Worm (Caenorhabditis elegans): ENCODE measurements around the gene cutl-22.
A peak's percentile ranks its signal among the peaks of the same experiment; 100 is the strongest.

Gene cutl-22

DNA sequence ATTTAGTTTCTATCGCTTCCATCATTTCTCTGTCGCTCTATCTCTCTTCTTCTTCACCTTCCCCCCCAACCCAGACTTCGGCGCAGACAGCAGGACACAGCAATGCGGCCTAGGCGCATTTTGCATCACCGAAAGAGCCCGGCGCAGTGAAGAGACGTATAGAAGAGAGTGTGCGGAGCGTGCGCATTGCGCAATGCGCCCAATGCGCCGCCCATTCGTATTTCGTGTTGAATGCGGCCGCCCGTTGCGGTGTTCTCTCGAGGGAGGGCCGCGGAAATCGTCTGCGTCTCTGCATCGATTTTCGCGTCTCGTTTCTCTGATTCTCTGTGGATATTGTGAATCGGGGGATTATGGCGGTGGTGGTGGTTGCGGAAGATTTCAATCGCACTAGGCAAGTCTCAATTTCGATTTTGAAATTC is 9.8 kb downstream of the cutl-22 start:
- peak; percentile 63 for TF ChIP-seq W03F9.2 (tag; optimal IDR thresholded peaks at IDR 0.05)
- TF ChIP-seq him-1 (tag; optimal IDR thresholded peaks at IDR 0.05) = peak; percentile 99
- TF ChIP-seq dao-5 (tag; optimal IDR thresholded peaks at IDR 0.05) = peak; percentile 87

DNA sequence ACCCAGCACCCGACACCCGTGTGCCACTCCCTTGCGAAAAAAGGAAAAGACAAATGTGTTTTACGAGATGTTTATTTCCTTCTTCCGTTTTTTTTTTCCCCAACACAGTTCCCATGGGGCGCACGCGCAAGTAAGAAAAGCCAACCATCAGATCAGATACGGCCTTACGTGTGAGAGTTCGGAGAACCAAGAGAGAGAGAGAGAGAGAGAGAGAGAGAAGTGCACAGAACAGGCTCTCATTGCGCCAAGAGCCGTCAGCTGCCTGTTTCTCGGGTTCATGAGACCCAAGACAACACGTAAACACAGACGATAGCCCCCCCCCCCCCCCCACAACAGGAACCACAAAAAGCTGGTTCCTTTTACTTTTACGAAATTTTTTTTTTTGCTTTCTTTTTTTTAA is 10.3 kb downstream of the cutl-22 start:
- TF ChIP-seq dao-5 (tag; optimal IDR thresholded peaks at IDR 0.05) (no peak), W03F9.2 (tag; optimal IDR thresholded peaks at IDR 0.05) (no peak), him-1 (tag; optimal IDR thresholded peaks at IDR 0.05) (no peak)

ce11 chrV:1152736-1153135 is 11.2 kb downstream of the cutl-22 start:
- TF ChIP-seq him-1 (tag; optimal IDR thresholded peaks at IDR 0.05) = no peak
- no peak for TF ChIP-seq W03F9.2 (tag; optimal IDR thresholded peaks at IDR 0.05)
- no peak for TF ChIP-seq dao-5 (tag; optimal IDR thresholded peaks at IDR 0.05)

- TF ChIP-seq W03F9.2 (tag; optimal IDR thresholded peaks at IDR 0.05) = no peak
- TF ChIP-seq him-1 (tag; optimal IDR thresholded peaks at IDR 0.05) = no peak
- no peak for TF ChIP-seq dao-5 (tag; optimal IDR thresholded peaks at IDR 0.05)
These were observed 11.9 kb downstream of the cutl-22 start for ce11 chrV:1153387-1153786.

- peak; percentile 54 for TF ChIP-seq him-1 (tag; optimal IDR thresholded peaks at IDR 0.05)
- no peak for TF ChIP-seq dao-5 (tag; optimal IDR thresholded peaks at IDR 0.05)
These were observed 12.4 kb downstream of the cutl-22 start for ce11 chrV:1153925-1154324.

DNA sequence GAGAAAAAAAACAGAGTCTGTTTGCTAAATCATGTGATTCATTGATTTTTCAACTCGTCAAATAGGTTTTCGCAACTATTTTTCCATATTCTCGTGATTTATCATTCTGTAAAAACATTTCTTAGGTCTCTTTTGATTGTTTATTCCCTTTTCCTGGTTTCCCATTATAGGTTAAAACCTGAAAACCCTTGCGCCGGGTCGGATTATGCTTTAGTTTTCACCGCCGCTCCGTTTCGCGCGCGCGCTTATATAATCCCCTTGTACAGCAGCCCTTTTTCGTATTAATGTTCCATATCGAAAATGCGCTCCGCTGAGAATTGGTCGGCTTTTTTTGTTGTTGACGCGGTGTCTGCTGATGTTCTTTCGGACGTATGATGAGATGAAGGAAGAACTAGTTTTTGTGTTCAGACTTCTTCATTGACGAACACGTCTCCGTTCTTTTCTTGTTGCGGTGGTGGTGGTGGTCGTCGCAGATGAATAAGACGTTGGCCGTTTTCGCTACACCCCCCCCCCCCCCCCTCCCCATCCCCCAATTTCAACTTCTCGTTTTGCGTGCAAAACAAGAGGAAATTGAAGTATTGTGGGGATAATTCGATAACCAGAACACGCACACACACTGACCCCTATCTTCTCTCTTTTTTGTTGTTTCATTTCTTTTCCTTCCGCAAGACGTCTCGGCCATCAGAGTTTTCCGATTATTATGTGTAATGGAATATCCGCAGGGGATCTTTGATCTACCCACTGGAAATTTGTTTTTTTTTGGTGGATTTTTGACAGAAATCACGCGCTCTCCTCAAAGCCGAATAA is 13.1 kb downstream of the cutl-22 start:
- TF ChIP-seq W03F9.2 (tag; optimal IDR thresholded peaks at IDR 0.05) = no peak
- TF ChIP-seq him-1 (tag; optimal IDR thresholded peaks at IDR 0.05) = no peak
- TF ChIP-seq dao-5 (tag; optimal IDR thresholded peaks at IDR 0.05) = no peak

ce11 chrV:1155914-1156313 is 14.4 kb downstream of the cutl-22 start, which contains the start of gene cmd-1:
Gene cmd-1, plus strand, starts transcription at chrV:1156271.
- TF ChIP-seq him-1 (tag; optimal IDR thresholded peaks at IDR 0.05) (no peak), dao-5 (tag; optimal IDR thresholded peaks at IDR 0.05) (no peak), W03F9.2 (tag; optimal IDR thresholded peaks at IDR 0.05) (no peak)

ce11 chrV:1156431-1156830 is 14.9 kb downstream of the cutl-22 start:
- TF ChIP-seq W03F9.2 (tag; optimal IDR thresholded peaks at IDR 0.05) = no peak
- no peak for TF ChIP-seq dao-5 (tag; optimal IDR thresholded peaks at IDR 0.05)
- no peak for TF ChIP-seq him-1 (tag; optimal IDR thresholded peaks at IDR 0.05)

DNA sequence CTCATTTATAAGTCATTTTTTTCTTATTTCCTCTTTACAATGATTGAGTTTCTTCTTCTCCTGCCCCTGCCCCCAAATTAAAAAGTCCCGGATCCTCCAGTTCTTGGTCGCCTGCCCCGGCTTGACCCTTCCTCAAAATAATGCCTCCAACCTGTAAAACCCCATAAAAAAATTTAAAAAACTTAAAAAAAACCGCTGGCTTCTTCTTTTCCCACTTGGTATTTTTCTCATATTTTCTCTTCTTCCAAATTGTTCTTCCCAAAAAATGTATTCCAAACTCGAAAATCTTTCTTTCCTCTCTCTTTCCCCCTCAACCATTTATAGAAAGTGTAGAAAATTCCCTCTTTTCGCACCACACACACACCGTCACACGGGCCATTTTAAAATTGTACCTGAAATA is 15.9 kb downstream of the cutl-22 start:
- TF ChIP-seq him-1 (tag; optimal IDR thresholded peaks at IDR 0.05) (no peak), dao-5 (tag; optimal IDR thresholded peaks at IDR 0.05) (no peak), W03F9.2 (tag; optimal IDR thresholded peaks at IDR 0.05) (no peak)

DNA sequence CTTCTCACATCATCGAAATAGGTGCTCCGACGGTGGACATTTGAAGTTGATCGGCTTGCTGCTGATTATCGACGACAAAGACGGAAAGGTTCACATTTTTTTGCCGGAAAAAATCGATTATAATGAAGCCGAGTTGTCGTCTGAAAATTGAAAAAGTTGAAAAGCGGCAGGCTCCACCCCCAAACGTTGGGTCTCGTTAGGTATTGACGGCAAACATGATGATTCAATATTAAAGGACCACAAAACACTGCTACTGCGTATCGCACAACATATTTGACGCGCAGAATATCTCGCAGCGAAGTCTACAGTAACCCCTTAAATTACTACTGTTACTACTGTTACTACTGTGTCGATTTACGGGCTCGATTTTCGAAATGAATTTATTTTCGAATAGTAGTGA is 16.7 kb downstream of the cutl-22 start:
- TF ChIP-seq dao-5 (tag; optimal IDR thresholded peaks at IDR 0.05) (no peak), him-1 (tag; optimal IDR thresholded peaks at IDR 0.05) (peak; percentile 66), W03F9.2 (tag; optimal IDR thresholded peaks at IDR 0.05) (no peak)

- TF ChIP-seq W03F9.2 (tag; optimal IDR thresholded peaks at IDR 0.05) (no peak), dao-5 (tag; optimal IDR thresholded peaks at IDR 0.05) (no peak), him-1 (tag; optimal IDR thresholded peaks at IDR 0.05) (no peak)
These were observed 19.2 kb downstream of the cutl-22 start for ce11 chrV:1160716-1161115.

ce11 chrV:1164196-1164691 is 22.7 kb downstream of the cutl-22 start, which contains the start of gene T21H3.5:
Gene T21H3.5, minus strand, starts transcription at chrV:1164293.
- TF ChIP-seq W03F9.2 (tag; optimal IDR thresholded peaks at IDR 0.05) (no peak), him-1 (tag; optimal IDR thresholded peaks at IDR 0.05) (no peak), dao-5 (tag; optimal IDR thresholded peaks at IDR 0.05) (no peak)

DNA sequence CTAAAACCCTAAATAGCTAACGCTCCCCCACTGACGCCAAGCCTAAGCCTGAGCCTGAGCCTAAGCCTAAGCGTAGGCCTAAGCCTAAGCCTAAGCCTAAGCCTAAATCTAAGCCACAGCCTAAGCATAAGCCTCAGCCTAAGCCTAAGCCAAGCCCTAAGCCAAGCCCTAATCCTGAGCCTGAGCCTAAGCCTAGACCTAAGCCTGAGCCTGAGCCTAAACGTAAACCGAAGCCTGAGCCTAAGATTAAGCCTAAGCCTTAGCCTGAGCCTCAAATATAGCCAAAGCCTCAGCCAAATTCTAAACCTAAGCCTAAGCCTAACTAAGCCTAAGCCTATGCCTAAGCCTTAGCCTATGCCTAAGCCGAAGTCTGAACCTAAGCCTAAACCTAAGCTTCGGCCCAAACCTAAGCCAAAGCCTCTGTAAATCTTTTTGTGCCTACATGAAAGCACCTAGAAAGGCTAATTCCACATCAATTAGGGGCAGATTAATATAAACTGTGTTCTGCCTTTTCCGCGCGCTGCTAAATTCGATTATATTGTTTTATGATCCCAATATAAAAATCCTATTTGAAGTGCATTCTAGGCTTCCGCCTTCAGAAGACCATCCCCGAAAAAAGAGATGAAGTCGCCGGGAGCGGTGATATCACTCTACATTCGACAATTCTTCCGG is 23.7 kb downstream of the cutl-22 start, which contains the start of gene ptr-16:
Gene ptr-16 (plus strand): TSS at position 622 of the 672 bp plus-strand sequence.
- TF ChIP-seq him-1 (tag; optimal IDR thresholded peaks at IDR 0.05) = no peak
- no peak for TF ChIP-seq dao-5 (tag; optimal IDR thresholded peaks at IDR 0.05)
- no peak for TF ChIP-seq W03F9.2 (tag; optimal IDR thresholded peaks at IDR 0.05)

- no peak for TF ChIP-seq dao-5 (tag; optimal IDR thresholded peaks at IDR 0.05)
- no peak for TF ChIP-seq him-1 (tag; optimal IDR thresholded peaks at IDR 0.05)
- TF ChIP-seq W03F9.2 (tag; optimal IDR thresholded peaks at IDR 0.05) = no peak
These were observed 29.1 kb downstream of the cutl-22 start for ce11 chrV:1170591-1170990.

Measured in whole organism, L4/young adult.